Fruit fly (Drosophila melanogaster) S2 (cell line): ENCODE measurements around the gene CG31676.

Experiments used
- CG8478 ChIP-seq: fragments of >200 bp; optimal IDR thresholded peaks from 2 replicates; lab custom pipeline; 2018
- CTCF ChIP-seq, 2 experiments: fragments of >200 bp; optimal IDR thresholded peaks; 2 replicates each; lab custom pipeline; 2018

- TF ChIP-seq CTCF (optimal IDR thresholded peaks at IDR 0.05; lab: Kevin White, UChicago), result no peak
- TF ChIP-seq CG8478, result no peak
These were observed 49.5 kb downstream of the CG31676 start for dm6 chr2L:20889857-20890606.
